Fruit fly (Drosophila melanogaster) whole organism, embryonic: Measurements from ENCODE around the gene MED22.

ENCODE experiments used
- CG10209 ChIP-seq: fragments of 200-800 bp; sonication (Bioruptor generic); optimal IDR thresholded peaks from 3 replicates; lab custom pipeline; 2017; ENCODE audit warnings: missing biosample characterization, mild to moderate bottlenecking, missing genetic modification characterization, missing genetic modification reagents
- CG10979 ChIP-seq: fragments of 200-800 bp; sonication (Bioruptor generic); optimal IDR thresholded peaks from 2 replicates; lab custom pipeline; 2018; ENCODE audit warnings: missing biosample characterization, mild to moderate bottlenecking, missing genetic modification characterization, moderate library complexity
- CG11560 ChIP-seq: fragments of 200-800 bp; sonication (Bioruptor generic); IDR thresholded peaks from 3 replicates; pipeline ENCODE4 v1.3.6; 2022; ENCODE audit warnings: missing biosample characterization, missing genetic modification characterization
- CG13624 ChIP-seq: fragments of 200-800 bp; sonication (Bioruptor generic); optimal IDR thresholded peaks from 2 replicates; lab custom pipeline; 2016; ENCODE audit warnings: missing biosample characterization, missing genetic modification characterization
- CG13894 ChIP-seq: fragments of 200-800 bp; sonication (Bioruptor generic); optimal IDR thresholded peaks from 3 replicates; lab custom pipeline; 2018; ENCODE audit warnings: missing biosample characterization, mild to moderate bottlenecking, missing genetic modification characterization, moderate library complexity
- CG1603 ChIP-seq: fragments of 200-800 bp; sonication (Bioruptor generic); optimal IDR thresholded peaks from 2 replicates; lab custom pipeline; 2019; ENCODE audit warnings: missing biosample characterization, mild to moderate bottlenecking, missing genetic modification characterization, moderate library complexity
- CG17568 ChIP-seq: fragments of 200-800 bp; sonication (Bioruptor generic); optimal IDR thresholded peaks from 2 replicates; lab custom pipeline; 2018; ENCODE audit warnings: missing biosample characterization, mild to moderate bottlenecking, missing genetic modification characterization, moderate library complexity
- CG17802 ChIP-seq: fragments of 200-800 bp; sonication (Bioruptor generic); optimal IDR thresholded peaks from 2 replicates; lab custom pipeline; 2018; ENCODE audit warnings: missing biosample characterization, mild to moderate bottlenecking, missing genetic modification characterization, moderate library complexity
- CG33557 ChIP-seq: fragments of 200-800 bp; sonication (Bioruptor generic); optimal IDR thresholded peaks from 2 replicates; lab custom pipeline; 2019; ENCODE audit warnings: missing biosample characterization, mild to moderate bottlenecking, missing genetic modification characterization, moderate library complexity
- CG3838 ChIP-seq: fragments of 200-800 bp; sonication (Bioruptor generic); optimal IDR thresholded peaks from 3 replicates; lab custom pipeline; 2016; ENCODE audit warnings: missing biosample characterization, missing genetic modification characterization
- CG4617 ChIP-seq: fragments of 200-800 bp; sonication (Bioruptor generic); optimal IDR thresholded peaks from 3 replicates; lab custom pipeline; 2016; ENCODE audit warnings: missing biosample characterization, missing genetic modification characterization, borderline replicate concordance
- CG5245 ChIP-seq: fragments of 200-800 bp; sonication (Bioruptor generic); optimal IDR thresholded peaks from 3 replicates; lab custom pipeline; 2016; ENCODE audit warnings: missing biosample characterization, missing genetic modification characterization
- CG7963 ChIP-seq: fragments of 200-800 bp; sonication (Bioruptor generic); IDR thresholded peaks from 3 replicates; pipeline ENCODE4 v1.3.6; 2022; ENCODE audit warnings: missing biosample characterization, missing genetic modification characterization; ENCODE audit not compliant: partially characterized antibody
- CG8924 ChIP-seq: fragments of 200-800 bp; optimal IDR thresholded peaks from 3 replicates; lab custom pipeline; 2019; ENCODE audit warnings: missing biosample characterization, mild to moderate bottlenecking, missing genetic modification characterization, moderate library complexity
- CG9876 ChIP-seq: fragments of 200-800 bp; sonication (Bioruptor generic); optimal IDR thresholded peaks from 2 replicates; lab custom pipeline; 2016; ENCODE audit warnings: missing biosample characterization, missing genetic modification characterization
- D19A ChIP-seq: fragments of 200-800 bp; optimal IDR thresholded peaks from 3 replicates; lab custom pipeline; 2019; ENCODE audit warnings: missing biosample characterization, mild to moderate bottlenecking, missing genetic modification characterization, moderate library complexity
- Dll ChIP-seq: fragments of 200-800 bp; sonication (Bioruptor generic); IDR thresholded peaks from 4 replicates; pipeline ENCODE4 v1.3.6; 2022; ENCODE audit warnings: missing biosample characterization, missing genetic modification characterization; ENCODE audit not compliant: partially characterized antibody
- Doc2 ChIP-seq: fragments of 200-800 bp; sonication (Bioruptor generic); IDR thresholded peaks from 2 replicates; pipeline ENCODE4 v1.3.6; 2022; ENCODE audit warnings: missing biosample characterization, missing genetic modification characterization
- Drgx ChIP-seq: fragments of 200-800 bp; sonication (Bioruptor generic); IDR thresholded peaks from 2 replicates; pipeline ENCODE4 v1.3.6; 2022; ENCODE audit warnings: missing biosample characterization, missing genetic modification characterization
- Elba2 ChIP-seq: fragments of 200-800 bp; sonication (Bioruptor generic); optimal IDR thresholded peaks from 3 replicates; lab custom pipeline; 2016; ENCODE audit warnings: missing biosample characterization, missing genetic modification characterization
- Gsc ChIP-seq: fragments of 200-800 bp; sonication (Bioruptor generic); IDR thresholded peaks from 2 replicates; pipeline ENCODE4 v1.3.6; 2022; ENCODE audit warnings: missing biosample characterization, missing genetic modification characterization
- Max ChIP-seq: fragments of 200-800 bp; sonication (Bioruptor generic); optimal IDR thresholded peaks from 2 replicates; lab custom pipeline; 2016; ENCODE audit warnings: missing biosample characterization, mild to moderate bottlenecking, missing genetic modification characterization
- Mrtf ChIP-seq: fragments of 200-800 bp; sonication (Bioruptor generic); IDR thresholded peaks from 3 replicates; pipeline ENCODE4 v1.3.6; 2022; ENCODE audit warnings: missing biosample characterization, missing genetic modification characterization
- NC2α ChIP-seq: fragments of 200-800 bp; sonication (Bioruptor generic); optimal IDR thresholded peaks from 2 replicates; lab custom pipeline; 2016; ENCODE audit warnings: missing biosample characterization, missing genetic modification characterization
- NFAT ChIP-seq: fragments of 200-800 bp; sonication (Bioruptor generic); IDR thresholded peaks from 2 replicates; pipeline ENCODE4 v1.3.6; 2022; ENCODE audit warnings: missing biosample characterization, missing genetic modification characterization
- Neu2 ChIP-seq: fragments of 200-800 bp; sonication (Bioruptor generic); optimal IDR thresholded peaks from 3 replicates; lab custom pipeline; 2016; ENCODE audit warnings: missing biosample characterization, missing genetic modification characterization, borderline replicate concordance
- Nf-YA ChIP-seq: fragments of 200-800 bp; sonication (Bioruptor generic); IDR thresholded peaks from 2 replicates; pipeline ENCODE4 v1.3.6; 2022; ENCODE audit warnings: missing biosample characterization, missing genetic modification characterization
- Scr ChIP-seq: fragments of 200-800 bp; sonication (Bioruptor generic); IDR thresholded peaks from 2 replicates; pipeline ENCODE4 v1.3.6; 2022; ENCODE audit warnings: missing biosample characterization, missing genetic modification characterization; ENCODE audit not compliant: partially characterized antibody
- Sry-β ChIP-seq: fragments of 200-800 bp; sonication (Bioruptor generic); optimal IDR thresholded peaks from 2 replicates; lab custom pipeline; 2018; ENCODE audit warnings: missing biosample characterization, mild to moderate bottlenecking, missing genetic modification characterization, moderate library complexity
- Stat92E ChIP-seq, 3 experiments: fragments of >200 bp in 2 of 3; fragments of 200-800 bp in 1 of 3; sonication (Bioruptor generic) in 1 of 3; optimal IDR thresholded peaks; 2 replicates each; lab custom pipeline; 2017 to 2019; ENCODE audit warnings: missing biosample characterization in 3 of 3, missing genetic modification characterization in 3 of 3, mild to moderate bottlenecking in 1 of 3, moderate library complexity in 1 of 3
- TFAM ChIP-seq: fragments of 200-800 bp; sonication (Bioruptor generic); optimal IDR thresholded peaks from 2 replicates; lab custom pipeline; 2017; ENCODE audit warnings: missing biosample characterization, missing genetic modification characterization, inconsistent platforms
- Tbp ChIP-seq: fragments of >200 bp; optimal IDR thresholded peaks from 2 replicates; lab custom pipeline; 2018; ENCODE audit warnings: missing biosample characterization, missing genetic modification characterization
- ap ChIP-seq: fragments of 200-800 bp; sonication (Bioruptor generic); IDR thresholded peaks from 2 replicates; pipeline ENCODE4 v1.3.6; 2022; ENCODE audit warnings: missing biosample characterization, missing genetic modification characterization
- bcd ChIP-seq: fragments of 200-800 bp; sonication (Bioruptor generic); optimal IDR thresholded peaks from 2 replicates; lab custom pipeline; 2017; ENCODE audit warnings: missing biosample characterization, mild to moderate bottlenecking, missing genetic modification characterization
- chif ChIP-seq, 2 experiments: fragments of 200-800 bp; sonication (Bioruptor generic); optimal IDR thresholded peaks; 3 replicates each; lab custom pipeline; 2016; ENCODE audit warnings: missing biosample characterization in 2 of 2, missing genetic modification characterization in 2 of 2
- croc ChIP-seq: fragments of 200-800 bp; sonication (Bioruptor generic); conservative IDR thresholded peaks from 3 replicates; pipeline ENCODE4 v1.3.6; 2022; ENCODE audit warnings: missing biosample characterization, missing genetic modification characterization
- dimm ChIP-seq: fragments of 200-800 bp; sonication (Bioruptor generic); IDR thresholded peaks from 2 replicates; pipeline ENCODE4 v1.3.6; 2022; ENCODE audit warnings: missing biosample characterization, missing genetic modification characterization
- eyg ChIP-seq: fragments of 200-800 bp; sonication (Bioruptor generic); optimal IDR thresholded peaks from 3 replicates; lab custom pipeline; 2016; ENCODE audit warnings: missing biosample characterization, missing genetic modification characterization
- h ChIP-seq: fragments of >200 bp; optimal IDR thresholded peaks from 2 replicates; lab custom pipeline; 2017
- ham ChIP-seq: fragments of 200-800 bp; sonication (Bioruptor generic); IDR thresholded peaks from 2 replicates; pipeline ENCODE4 v1.3.6; 2022; ENCODE audit warnings: missing biosample characterization, missing genetic modification characterization
- her ChIP-seq: fragments of 200-800 bp; sonication (Bioruptor generic); optimal IDR thresholded peaks from 2 replicates; lab custom pipeline; 2016; ENCODE audit warnings: missing biosample characterization, missing genetic modification characterization
- jigr1 ChIP-seq: fragments of 200-800 bp; sonication (Bioruptor generic); IDR thresholded peaks from 3 replicates; pipeline ENCODE4 v1.3.6; 2022; ENCODE audit warnings: missing biosample characterization, missing genetic modification characterization
- onecut ChIP-seq: fragments of 200-800 bp; sonication (Bioruptor generic); IDR thresholded peaks from 2 replicates; pipeline ENCODE4 v1.3.6; 2022; ENCODE audit warnings: missing biosample characterization, missing genetic modification characterization
- p53 ChIP-seq: fragments of 200-800 bp; sonication (Bioruptor generic); optimal IDR thresholded peaks from 2 replicates; lab custom pipeline; 2016; ENCODE audit warnings: missing biosample characterization, missing genetic modification characterization
- seq ChIP-seq: fragments of 200-800 bp; sonication (Bioruptor generic); IDR thresholded peaks from 2 replicates; pipeline ENCODE4 v1.3.6; 2022; ENCODE audit warnings: missing biosample characterization, missing genetic modification characterization
- slp2 ChIP-seq: fragments of 200-800 bp; sonication (Bioruptor generic); optimal IDR thresholded peaks from 2 replicates; lab custom pipeline; 2016; ENCODE audit warnings: missing biosample characterization, missing genetic modification characterization
- sna ChIP-seq: fragments of 200-800 bp; sonication (Bioruptor generic); IDR thresholded peaks from 2 replicates; pipeline ENCODE4 v1.3.6; 2022; ENCODE audit warnings: missing biosample characterization, missing genetic modification characterization; ENCODE audit not compliant: partially characterized antibody
- toy ChIP-seq: fragments of 200-800 bp; sonication (Bioruptor generic); IDR thresholded peaks from 2 replicates; pipeline ENCODE4 v1.3.6; 2022; ENCODE audit warnings: missing biosample characterization, missing genetic modification characterization
- trem ChIP-seq: fragments of 200-800 bp; optimal IDR thresholded peaks from 3 replicates; lab custom pipeline; 2019; ENCODE audit warnings: missing biosample characterization, mild to moderate bottlenecking, missing genetic modification characterization, moderate library complexity

The MED22 gene

DNA sequence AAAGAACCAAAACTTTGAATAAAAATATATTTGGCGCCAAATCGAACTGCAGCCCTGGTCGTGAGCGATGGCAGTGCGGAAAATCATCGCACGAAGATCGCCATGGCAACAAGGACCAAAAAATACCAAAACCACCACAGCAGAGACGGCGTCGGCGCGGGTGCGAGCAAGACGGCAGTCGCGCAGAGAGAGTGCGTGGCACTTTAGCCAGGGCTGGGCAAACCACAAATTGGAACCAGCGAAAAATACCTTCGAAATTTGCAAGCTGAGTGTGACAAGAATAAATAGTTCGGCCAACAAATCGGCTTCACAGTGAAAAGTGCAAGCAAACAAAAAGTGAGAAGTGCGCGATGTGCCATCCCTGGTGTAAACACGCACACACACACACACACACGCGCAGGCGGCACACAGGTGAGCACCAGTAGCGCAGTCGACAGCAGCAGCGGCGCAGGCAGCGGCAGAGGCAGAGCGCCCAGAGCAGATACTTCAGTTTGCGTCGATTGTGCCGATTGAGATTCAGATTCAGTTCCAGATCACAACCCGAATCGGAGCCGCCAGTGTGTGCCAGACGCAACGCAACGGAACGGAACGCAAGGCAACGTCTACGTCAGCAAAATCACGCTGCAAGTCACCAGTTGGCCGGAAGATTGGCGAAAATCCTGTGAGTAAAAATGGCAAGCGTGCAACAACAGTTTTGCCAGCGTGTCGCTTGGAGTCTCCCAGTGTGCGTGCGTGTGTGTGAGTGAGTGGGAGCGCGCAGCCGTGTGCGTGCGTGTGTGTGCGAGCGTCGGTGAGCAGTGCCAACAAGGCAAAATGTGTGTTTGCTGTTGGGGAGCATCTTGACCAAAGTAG, 7.3 kb downstream of the MED22 start, which contains the start of gene TRAM (continued):
- peak; percentile 98 for TF ChIP-seq toy (GFP tag; lab: Robert Waterston, UW)
- TF ChIP-seq trem (tag; lab: Kevin White, UChicago), result peak; percentile 94
- TF ChIP-seq CG4617, result peak; percentile 99
- peak; percentile 97 for TF ChIP-seq CG13894 (tag; lab: Kevin White, UChicago)
- peak; percentile 99 for TF ChIP-seq bcd
- peak; percentile 97 for TF ChIP-seq CG10979
- peak; percentile 98 for TF ChIP-seq NFAT (GFP tag; lab: Robert Waterston, UW)
- peak; percentile 97 for TF ChIP-seq her
- peak; percentile 96 for TF ChIP-seq eyg (GFP tag; lab: Kevin White, UChicago)
- TF ChIP-seq Tbp, result no peak
- TF ChIP-seq CG13624 (GFP tag; lab: Kevin White, UChicago), result peak; percentile 98
- peak; percentile 98 for TF ChIP-seq slp2 (GFP tag; lab: Kevin White, UChicago)
- peak; percentile 97 for TF ChIP-seq Nf-YA (GFP tag; lab: Robert Waterston, UW)
- peak; percentile 97 for TF ChIP-seq dimm (GFP tag; lab: Robert Waterston, UW)
- TF ChIP-seq chif (GFP tag; optimal IDR thresholded peaks at IDR 0.05; lab: Kevin White, UChicago), result peak; percentile 98 to 99
- TF ChIP-seq CG17568 (GFP tag; lab: Kevin White, UChicago), result no peak
- TF ChIP-seq NC2α (GFP tag; lab: Kevin White, UChicago), result peak; percentile 98
- peak; percentile 96 for TF ChIP-seq jigr1 (GFP tag; lab: Robert Waterston, UW)
- peak; percentile 99 for TF ChIP-seq croc (GFP tag; lab: Robert Waterston, UW)
- peak; percentile 67; the same call in 1 of the 3 replicates for TF ChIP-seq CG7963 (GFP tag; lab: Robert Waterston, UW)
- TF ChIP-seq onecut, result peak; percentile 97
- TF ChIP-seq Mrtf (GFP tag; lab: Robert Waterston, UW), result peak; percentile 99
- peak; percentile 93 for TF ChIP-seq Max (GFP tag; lab: Kevin White, UChicago)
- peak; percentile 96 for TF ChIP-seq Gsc (GFP tag; lab: Robert Waterston, UW)
- TF ChIP-seq Stat92E (GFP tag; optimal IDR thresholded peaks at IDR 0.05; lab: Kevin White, UChicago), result peak in 1 of 3 experiments; percentile 90
- peak; percentile 95 for TF ChIP-seq Doc2 (GFP tag; lab: Robert Waterston, UW)
- TF ChIP-seq seq (GFP tag; lab: Robert Waterston, UW), result peak; percentile 99
- peak; percentile 86 for TF ChIP-seq Elba2 (GFP tag; lab: Kevin White, UChicago)
- peak; percentile 99 for TF ChIP-seq Drgx
- TF ChIP-seq CG33557 (GFP tag; lab: Kevin White, UChicago), result peak; percentile 98
- TF ChIP-seq p53 (GFP tag; lab: Kevin White, UChicago), result peak; percentile 95
- peak; percentile 97 for TF ChIP-seq CG5245 (GFP tag; lab: Kevin White, UChicago)
- peak; percentile 98 for TF ChIP-seq ham (GFP tag; lab: Robert Waterston, UW)
- peak; percentile 89 for TF ChIP-seq CG17802 (tag; lab: Kevin White, UChicago)
- peak; percentile 82 for TF ChIP-seq Dll
- TF ChIP-seq CG10209, result peak; percentile 98
- peak; percentile 98 for TF ChIP-seq ap (GFP tag; lab: Robert Waterston, UW)
- TF ChIP-seq h, result no peak
- TF ChIP-seq D19A (tag; lab: Kevin White, UChicago), result peak; percentile 92
- peak; percentile 70; the same call in 1 of the 2 replicates for TF ChIP-seq sna (GFP tag; lab: Robert Waterston, UW)
- peak; percentile 98 for TF ChIP-seq CG9876 (GFP tag; lab: Kevin White, UChicago)
- TF ChIP-seq CG1603, result peak; percentile 97
- peak; percentile 92 for TF ChIP-seq CG11560 (tag; lab: Robert Waterston, UW)
- peak; percentile 83 for TF ChIP-seq Scr (GFP tag; lab: Robert Waterston, UW)
- TF ChIP-seq Neu2 (GFP tag; lab: Kevin White, UChicago), result peak; percentile 92
- TF ChIP-seq CG3838 (GFP tag; lab: Kevin White, UChicago), result peak; percentile 97
- peak; percentile 88 for TF ChIP-seq TFAM
- TF ChIP-seq Sry-β (GFP tag; lab: Kevin White, UChicago), result peak; percentile 66
- TF ChIP-seq CG8924, result peak; percentile 93
